Worm (Caenorhabditis elegans): Measurements from ENCODE around the gene Y37D8A.5.

Y37D8A.5 gene

DNA sequence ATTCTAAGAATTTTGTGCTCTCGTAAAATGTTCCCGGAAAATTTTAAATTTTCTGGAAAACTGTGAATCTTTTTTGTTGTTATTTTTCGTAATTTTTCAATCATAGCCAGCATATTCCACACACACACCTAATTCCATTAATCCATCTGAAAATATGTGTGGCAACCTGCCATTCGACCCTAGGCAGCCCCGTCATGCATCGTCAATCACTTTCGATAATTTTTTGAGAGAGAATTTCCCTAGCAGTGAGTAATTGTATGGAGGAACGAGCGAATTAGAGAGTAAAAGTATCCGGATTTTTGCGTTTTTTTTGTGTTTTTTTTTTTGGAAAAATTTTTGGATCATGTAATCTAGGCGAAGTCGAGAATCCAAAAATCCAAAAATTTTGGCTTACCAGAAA, 42.1 kb downstream of the Y37D8A.5 start, which contains the start of gene BE10.4:
TSS of gene BE10.4 (plus strand) at position 301 of the 400 bp plus-strand sequence.
- TF ChIP-seq Y22D7AL.16 (tag; optimal IDR thresholded peaks at IDR 0.05) (no peak), ceh-18 (tag; optimal IDR thresholded peaks at IDR 0.05) (no peak), hlh-15 (tag; optimal IDR thresholded peaks at IDR 0.05) (no peak), pat-9 (tag; optimal IDR thresholded peaks at IDR 0.05) (no peak), syd-9 (tag; optimal IDR thresholded peaks at IDR 0.05) (no peak), C08G9.2 (tag; optimal IDR thresholded peaks at IDR 0.05) (no peak), pha-4 (tag; optimal IDR thresholded peaks at IDR 0.05) (no peak), sdc-2 (tag; optimal IDR thresholded peaks at IDR 0.05) (no peak)

DNA sequence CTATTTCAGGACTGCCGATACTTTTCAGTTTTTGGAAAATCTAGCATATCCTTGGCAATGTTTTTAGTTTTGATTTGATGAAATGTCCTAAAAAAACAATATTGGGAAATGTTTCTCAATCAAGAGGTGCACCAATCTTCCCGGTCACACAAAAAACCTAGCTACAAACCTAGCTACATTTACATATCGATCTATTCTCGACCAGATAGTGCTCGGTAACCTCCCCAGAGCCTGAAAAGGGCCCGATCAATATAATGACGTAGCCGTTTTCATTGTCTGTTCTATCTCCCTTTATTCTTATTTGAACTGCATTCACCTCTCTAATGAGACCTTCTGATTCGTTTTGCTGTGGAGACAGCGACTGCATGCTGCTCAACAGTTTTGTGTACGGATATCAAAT, 47.6 kb downstream of the Y37D8A.5 start, which contains the start of gene BE10.3:
TSS of gene BE10.3 (plus strand) at position 301 of the 400 bp plus-strand sequence.
- no peak for TF ChIP-seq pha-4 (tag; optimal IDR thresholded peaks at IDR 0.05)
- no peak for TF ChIP-seq elt-2 (tag; optimal IDR thresholded peaks at IDR 0.05)
- no peak for TF ChIP-seq hlh-6 (tag; optimal IDR thresholded peaks at IDR 0.05)
- no peak for TF ChIP-seq ttx-3 (tag; optimal IDR thresholded peaks at IDR 0.05)

DNA sequence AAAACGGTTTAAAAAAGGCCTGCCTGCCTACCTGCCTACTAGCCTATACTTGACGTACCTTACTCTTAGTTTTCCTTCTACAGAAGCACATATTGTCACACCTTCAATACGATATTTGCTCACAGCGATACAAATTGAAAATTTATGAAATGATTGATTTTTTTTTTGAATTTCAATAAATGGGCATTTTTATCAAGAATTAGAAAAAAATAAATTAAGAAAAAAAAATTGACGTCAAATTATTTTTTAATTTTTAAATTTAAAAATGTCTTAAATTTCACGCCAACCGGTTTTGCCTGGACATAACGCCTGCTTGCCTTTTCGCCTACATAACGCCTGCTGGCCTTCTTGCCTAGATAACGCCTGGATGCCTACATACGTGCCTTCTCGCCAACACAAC, 48.6 kb downstream of the Y37D8A.5 start, which contains the start of gene BE10.5:
TSS of gene BE10.5 (minus strand) at position 101 of the 400 bp plus-strand sequence.
- no peak for TF ChIP-seq Y22D7AL.16 (tag; optimal IDR thresholded peaks at IDR 0.05)
- no peak for TF ChIP-seq C08G9.2 (tag; optimal IDR thresholded peaks at IDR 0.05)
- TF ChIP-seq ceh-18 (tag; optimal IDR thresholded peaks at IDR 0.05) = no peak
- TF ChIP-seq mec-3 (tag; optimal IDR thresholded peaks at IDR 0.05; ENCODE audit: borderline replicate concordance) = no peak
- no peak for TF ChIP-seq ceh-9 (tag; optimal IDR thresholded peaks at IDR 0.05)
- TF ChIP-seq madf-2 (tag; optimal IDR thresholded peaks at IDR 0.05) = no peak
- TF ChIP-seq pag-3 (tag; optimal IDR thresholded peaks at IDR 0.05; ENCODE audit: borderline replicate concordance) = no peak
- no peak for TF ChIP-seq sdc-2 (tag; optimal IDR thresholded peaks at IDR 0.05)

All from whole organism, late embryonic.